Fruit fly (Drosophila melanogaster): ENCODE results near the gene pon.

DNA sequence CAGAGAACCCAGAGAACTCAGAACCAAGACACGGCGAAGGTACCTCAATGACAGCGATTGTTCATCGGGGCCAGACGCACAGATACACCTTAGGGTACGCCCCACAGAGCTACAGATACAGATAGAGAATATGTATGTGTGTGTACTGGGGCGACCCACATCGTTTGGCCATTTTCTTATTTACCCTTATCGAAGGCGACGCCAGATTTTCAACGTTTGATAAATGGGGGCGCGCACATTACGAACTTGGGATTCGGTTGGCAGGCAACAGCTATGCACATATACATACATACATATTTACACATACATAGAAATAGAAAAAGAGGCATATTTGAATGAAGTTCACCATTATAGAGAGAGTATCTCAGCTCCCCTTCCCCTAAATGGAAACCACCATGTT lies 29.7 kb upstream of the pon start:
- TF ChIP-seq CG8301 (tag; optimal IDR thresholded peaks at IDR 0.05) (no peak), CG15710 (tag; optimal IDR thresholded peaks at IDR 0.05) (no peak), rn (GFP tag; IDR thresholded peaks at IDR 0.05) (no peak), CG12605 (GFP tag; IDR thresholded peaks at IDR 0.05) (no peak), CG10348 (GFP tag; IDR thresholded peaks at IDR 0.05) (no peak)

Data from whole organism, pupa.